Fruit fly (Drosophila melanogaster): ENCODE results near the gene CG2162.

Gene CG2162

dm6 chr3L:3071675-3072583 is 36.9 kb downstream of the CG2162 start (continued):
- TF ChIP-seq CG34406 (GFP tag; optimal IDR thresholded peaks at IDR 0.05) (peak; percentile 22), Hr39 (GFP tag; optimal IDR thresholded peaks at IDR 0.05) (no peak), CG8119 (GFP tag; IDR thresholded peaks at IDR 0.05) (peak; percentile 54; the same call in 2 of the 3 replicates), achi (GFP tag; optimal IDR thresholded peaks at IDR 0.05) (peak; percentile 24), CG11902 (GFP tag; optimal IDR thresholded peaks at IDR 0.05) (no peak), Hr4 (GFP tag; optimal IDR thresholded peaks at IDR 0.05) (peak; percentile 40), salr (GFP tag; optimal IDR thresholded peaks at IDR 0.05) (peak; percentile 8 to 18), esn (GFP tag; optimal IDR thresholded peaks at IDR 0.05) (peak; percentile 18), CG6163 (GFP tag; IDR thresholded peaks at IDR 0.05) (peak; percentile 35; the same call in 1 of the 3 replicates), cyc (GFP tag; optimal IDR thresholded peaks at IDR 0.05) (no peak), pdm3 (GFP tag; optimal IDR thresholded peaks at IDR 0.05) (peak; percentile 31), CG6808 (GFP tag; optimal IDR thresholded peaks at IDR 0.05) (no peak), dsx (GFP tag; optimal IDR thresholded peaks at IDR 0.05; ENCODE audit: poor library complexity, severe bottlenecking) (peak; percentile 90), fkh (GFP tag; optimal IDR thresholded peaks at IDR 0.05) (no peak), Smox (GFP tag; optimal IDR thresholded peaks at IDR 0.05) (peak; percentile 40), lz (GFP tag; optimal IDR thresholded peaks at IDR 0.05) (no peak), CG3032 (tag; optimal IDR thresholded peaks at IDR 0.05) (no peak), Sox15 (GFP tag; optimal IDR thresholded peaks at IDR 0.05) (no peak)

dm6 chr3L:3073460-3073859 is 38.5 kb downstream of the CG2162 start:
- TF ChIP-seq salr (GFP tag; optimal IDR thresholded peaks at IDR 0.05) (no peak), CG6808 (GFP tag; optimal IDR thresholded peaks at IDR 0.05) (peak; percentile 36), ss (GFP tag; optimal IDR thresholded peaks at IDR 0.05) (peak in 1 of 2 experiments; percentile 59), CG11902 (GFP tag; optimal IDR thresholded peaks at IDR 0.05) (peak; percentile 43), dac (GFP tag; optimal IDR thresholded peaks at IDR 0.05) (no peak), CG11762 (GFP tag; optimal IDR thresholded peaks at IDR 0.05; ENCODE audit: insufficient read depth) (peak; percentile 30), vri (GFP tag; optimal IDR thresholded peaks at IDR 0.05) (no peak), CG6163 (GFP tag; IDR thresholded peaks at IDR 0.05) (peak; percentile 53), Smox (GFP tag; optimal IDR thresholded peaks at IDR 0.05) (peak; percentile 48), CG8119 (GFP tag; IDR thresholded peaks at IDR 0.05) (peak; percentile 39; the same call in 1 of the 3 replicates), fd85E (GFP tag; optimal IDR thresholded peaks at IDR 0.05) (no peak), achi (GFP tag; optimal IDR thresholded peaks at IDR 0.05) (peak; percentile 55), Hr39 (GFP tag; optimal IDR thresholded peaks at IDR 0.05) (peak; percentile 48), Eip78C (GFP tag) (peak; percentile 87), topi (GFP tag; optimal IDR thresholded peaks at IDR 0.05) (peak; percentile 56), CG6854 (GFP tag; optimal IDR thresholded peaks at IDR 0.05) (no peak), cyc (GFP tag; optimal IDR thresholded peaks at IDR 0.05) (peak; percentile 51), CG10669 (GFP tag; optimal IDR thresholded peaks at IDR 0.05) (peak; percentile 32), eg (GFP tag; IDR thresholded peaks at IDR 0.05) (no peak; the same call in 2 of the 3 replicates), Sox102F (GFP tag; optimal IDR thresholded peaks at IDR 0.05) (peak; percentile 29), CG8319 (GFP tag; optimal IDR thresholded peaks at IDR 0.05) (no peak), Eip93F (GFP tag; optimal IDR thresholded peaks at IDR 0.05) (no peak), CG8632 (GFP tag; optimal IDR thresholded peaks at IDR 0.05) (peak; percentile 49), Hr4 (GFP tag; optimal IDR thresholded peaks at IDR 0.05) (peak; percentile 0), CG9139 (GFP tag; optimal IDR thresholded peaks at IDR 0.05) (peak; percentile 10), CG11294 (GFP tag; IDR thresholded peaks at IDR 0.05) (no peak), CG6276 (GFP tag; optimal IDR thresholded peaks at IDR 0.05) (peak; percentile 37), CG31627 (GFP tag; optimal IDR thresholded peaks at IDR 0.05) (peak; percentile 34), pdm3 (GFP tag; optimal IDR thresholded peaks at IDR 0.05) (peak; percentile 55), OdsH (GFP tag; optimal IDR thresholded peaks at IDR 0.05) (peak; percentile 49), Met (GFP tag; optimal IDR thresholded peaks at IDR 0.05) (peak; percentile 61), net (GFP tag; optimal IDR thresholded peaks at IDR 0.05) (peak; percentile 14), Hr38 (GFP tag; optimal IDR thresholded peaks at IDR 0.05) (no peak), CG16779 (tag; optimal IDR thresholded peaks at IDR 0.05) (no peak), Lpt (GFP tag; optimal IDR thresholded peaks at IDR 0.05) (no peak), CG34406 (GFP tag; optimal IDR thresholded peaks at IDR 0.05) (peak; percentile 30), CG32006 (GFP tag; optimal IDR thresholded peaks at IDR 0.05) (peak; percentile 26), CG10631 (GFP tag; optimal IDR thresholded peaks at IDR 0.05) (peak; percentile 68), Blimp-1 (GFP tag; optimal IDR thresholded peaks at IDR 0.05) (no peak), CG6792 (GFP tag; optimal IDR thresholded peaks at IDR 0.05) (peak; percentile 20)

All from whole organism, prepupa.